Worm (Caenorhabditis elegans) whole organism, midembryonic: Measurements from ENCODE around the gene srxa-10.

Experiments
- klf-2 ChIP-seq: fragments of 200-800 bp; sonication (Bioruptor generic); conservative IDR thresholded peaks from 2 replicates; pipeline ENCODE4 v1.3.6; 2022; ENCODE audit warnings: missing genetic modification reagents, missing genetic modification characterization, missing compliant biosample characterization
- med-1 ChIP-seq: sonication (generic microtip); optimal IDR thresholded peaks from 2 replicates; lab custom pipeline; 2017; ENCODE audit warnings: missing genetic modification characterization, mild to moderate bottlenecking, missing compliant biosample characterization, antibody characterized with exemption, missing genetic modification reagents; ENCODE audit not compliant: insufficient read depth
- ref-1 ChIP-seq: fragments of 200-800 bp; sonication (Bioruptor generic); conservative IDR thresholded peaks from 2 replicates; pipeline ENCODE4 v1.3.6; 2022; ENCODE audit warnings: missing genetic modification reagents, missing genetic modification characterization, missing compliant biosample characterization

- TF ChIP-seq ref-1 (no peak), med-1 (no peak), klf-2 (no peak)
Measured at ce11 chrIII:9789083-9789482, 7.3 kb downstream of the srxa-10 start.
